Worm (Caenorhabditis elegans) whole organism, late embryonic: Measurements from ENCODE around the gene sre-40.

Experiments used
- C08G9.2 ChIP-seq: sonication (generic microtip); optimal IDR thresholded peaks from 2 replicates; lab custom pipeline; 2016; ENCODE audit warnings: mild to moderate bottlenecking, missing genetic modification characterization, moderate library complexity, missing compliant biosample characterization
- C38D4.7 ChIP-seq: fragments of 200-800 bp; sonication (Bioruptor generic); optimal IDR thresholded peaks from 2 replicates; lab custom pipeline; 2018; ENCODE audit warnings: mild to moderate bottlenecking, missing genetic modification characterization, moderate library complexity, missing compliant biosample characterization
- F13H6.1 ChIP-seq: sonication (generic microtip); optimal IDR thresholded peaks from 2 replicates; lab custom pipeline; 2016; ENCODE audit warnings: missing genetic modification characterization, missing compliant biosample characterization
- K09A11.1 ChIP-seq: sonication (generic microtip); optimal IDR thresholded peaks from 2 replicates; lab custom pipeline; 2017; ENCODE audit warnings: antibody characterized with exemption, mild to moderate bottlenecking, missing genetic modification characterization, missing compliant biosample characterization; ENCODE audit not compliant: insufficient read depth
- T23F11.4 ChIP-seq: fragments of 200-800 bp; sonication (Bioruptor generic); optimal IDR thresholded peaks from 2 replicates; lab custom pipeline; 2018; ENCODE audit warnings: mild to moderate bottlenecking, missing genetic modification characterization, missing compliant biosample characterization
- Y22D7AL.16 ChIP-seq: sonication (generic microtip); optimal IDR thresholded peaks from 2 replicates; lab custom pipeline; 2016; ENCODE audit warnings: missing genetic modification characterization, missing compliant biosample characterization
- ceh-14 ChIP-seq: sonication (generic microtip); optimal IDR thresholded peaks from 2 replicates; lab custom pipeline; 2016; ENCODE audit warnings: missing genotype, missing genetic modification characterization, missing compliant biosample characterization
- ceh-18 ChIP-seq: sonication (generic microtip); optimal IDR thresholded peaks from 2 replicates; lab custom pipeline; 2016; ENCODE audit warnings: missing genetic modification characterization, missing compliant biosample characterization
- ceh-19 ChIP-seq: fragments of 200-800 bp; sonication (Bioruptor generic); optimal IDR thresholded peaks from 2 replicates; lab custom pipeline; 2018; ENCODE audit warnings: mild to moderate bottlenecking, missing genetic modification characterization, missing compliant biosample characterization
- ceh-2 ChIP-seq: sonication (generic microtip); optimal IDR thresholded peaks from 2 replicates; lab custom pipeline; 2016; ENCODE audit warnings: missing genotype, missing genetic modification characterization, missing compliant biosample characterization
- ceh-31 ChIP-seq: sonication (generic microtip); optimal IDR thresholded peaks from 2 replicates; lab custom pipeline; 2016; ENCODE audit warnings: missing genetic modification characterization, missing compliant biosample characterization
- ceh-34 ChIP-seq: sonication (generic microtip); optimal IDR thresholded peaks from 2 replicates; lab custom pipeline; 2016; ENCODE audit warnings: mild to moderate bottlenecking, missing genetic modification characterization, missing compliant biosample characterization
- ceh-48 ChIP-seq: sonication (generic microtip); optimal IDR thresholded peaks from 2 replicates; lab custom pipeline; 2016; ENCODE audit warnings: missing genetic modification characterization, inconsistent platforms, missing compliant biosample characterization
- ceh-6 ChIP-seq: fragments of 200-800 bp; sonication (Bioruptor generic); optimal IDR thresholded peaks from 2 replicates; lab custom pipeline; 2018; ENCODE audit warnings: mild to moderate bottlenecking, missing genetic modification characterization, missing compliant biosample characterization
- che-1 ChIP-seq: sonication (generic microtip); optimal IDR thresholded peaks from 2 replicates; lab custom pipeline; 2016; ENCODE audit warnings: mild to moderate bottlenecking, missing genetic modification characterization, missing compliant biosample characterization
- dmd-4 ChIP-seq: sonication (generic microtip); optimal IDR thresholded peaks from 2 replicates; lab custom pipeline; 2016; ENCODE audit warnings: borderline replicate concordance, missing genetic modification characterization, missing compliant biosample characterization
- ets-4 ChIP-seq: sonication (generic microtip); optimal IDR thresholded peaks from 2 replicates; lab custom pipeline; 2016; ENCODE audit warnings: missing genetic modification characterization, missing compliant biosample characterization
- eyg-1 ChIP-seq: sonication (generic microtip); optimal IDR thresholded peaks from 2 replicates; lab custom pipeline; 2016; ENCODE audit warnings: missing genotype, missing genetic modification characterization, missing compliant biosample characterization
- fax-1 ChIP-seq: sonication (generic microtip); optimal IDR thresholded peaks from 2 replicates; lab custom pipeline; 2016; ENCODE audit warnings: missing genotype, missing genetic modification characterization, missing compliant biosample characterization
- fkh-6 ChIP-seq: sonication (generic microtip); optimal IDR thresholded peaks from 2 replicates; lab custom pipeline; 2016; ENCODE audit warnings: missing genetic modification characterization, missing compliant biosample characterization
- gmeb-2 ChIP-seq: sonication (generic microtip); optimal IDR thresholded peaks from 2 replicates; lab custom pipeline; 2016; ENCODE audit warnings: missing genetic modification characterization, inconsistent platforms, missing compliant biosample characterization
- hlh-15 ChIP-seq: sonication (generic microtip); optimal IDR thresholded peaks from 2 replicates; lab custom pipeline; 2016; ENCODE audit warnings: missing genetic modification characterization, missing compliant biosample characterization
- hlh-8 ChIP-seq: sonication (generic microtip); optimal IDR thresholded peaks from 2 replicates; lab custom pipeline; 2016; ENCODE audit warnings: missing genotype, missing genetic modification characterization, missing compliant biosample characterization
- lim-6 ChIP-seq: sonication (generic microtip); optimal IDR thresholded peaks from 2 replicates; lab custom pipeline; 2016; ENCODE audit warnings: missing genetic modification characterization, missing compliant biosample characterization
- lin-11 ChIP-seq: fragments of 200-800 bp; sonication (Bioruptor generic); optimal IDR thresholded peaks from 2 replicates; lab custom pipeline; 2018; ENCODE audit warnings: mild to moderate bottlenecking, missing genetic modification characterization, missing compliant biosample characterization
- nfya-1 ChIP-seq: sonication (generic microtip); optimal IDR thresholded peaks from 2 replicates; lab custom pipeline; 2017; ENCODE audit warnings: missing genetic modification characterization, mild to moderate bottlenecking, missing compliant biosample characterization, antibody characterized with exemption, moderate library complexity
- pat-9 ChIP-seq: fragments of 200-800 bp; sonication (Bioruptor generic); optimal IDR thresholded peaks from 2 replicates; lab custom pipeline; 2018; ENCODE audit warnings: mild to moderate bottlenecking, missing genetic modification characterization, moderate library complexity, missing compliant biosample characterization
- pax-1 ChIP-seq: fragments of 150-350 bp; optimal IDR thresholded peaks from 2 replicates; lab custom pipeline; 2014; ENCODE audit warnings: missing biosample characterization, missing genetic modification characterization
- pha-2 ChIP-seq: sonication (generic microtip); optimal IDR thresholded peaks from 2 replicates; lab custom pipeline; 2017; ENCODE audit warnings: mild to moderate bottlenecking, missing genetic modification characterization, missing compliant biosample characterization
- pqm-1 ChIP-seq: sonication (generic microtip); optimal IDR thresholded peaks from 2 replicates; lab custom pipeline; 2016; ENCODE audit warnings: missing genetic modification characterization, missing compliant biosample characterization
- pros-1 ChIP-seq: fragments of 150-350 bp; optimal IDR thresholded peaks from 2 replicates; lab custom pipeline; 2014; ENCODE audit warnings: missing biosample characterization, missing genetic modification reagents, missing genetic modification characterization
- ref-2 ChIP-seq: sonication (generic microtip); optimal IDR thresholded peaks from 2 replicates; lab custom pipeline; 2016; ENCODE audit warnings: missing genetic modification characterization, missing compliant biosample characterization
- rnt-1 ChIP-seq: sonication (generic microtip); optimal IDR thresholded peaks from 2 replicates; lab custom pipeline; 2016; ENCODE audit warnings: missing genetic modification characterization, missing compliant biosample characterization
- sox-4 ChIP-seq: sonication (generic microtip); optimal IDR thresholded peaks from 2 replicates; lab custom pipeline; 2017; ENCODE audit warnings: mild to moderate bottlenecking, missing genetic modification characterization, inconsistent platforms, missing compliant biosample characterization
- tbx-2 ChIP-seq: sonication (generic microtip); optimal IDR thresholded peaks from 2 replicates; lab custom pipeline; 2016; ENCODE audit warnings: missing genetic modification characterization, missing compliant biosample characterization
- tbx-7 ChIP-seq: sonication (generic microtip); optimal IDR thresholded peaks from 2 replicates; lab custom pipeline; 2016; ENCODE audit warnings: missing genotype, missing genetic modification characterization, missing compliant biosample characterization
- ttx-3 ChIP-seq: sonication (generic microtip); optimal IDR thresholded peaks from 2 replicates; lab custom pipeline; 2016; ENCODE audit warnings: missing genetic modification reagents, missing genetic modification characterization, missing compliant biosample characterization
- unc-3 ChIP-seq, 2 experiments: fragments of 200-800 bp in 1 of 2; sonication (Bioruptor generic) in 1 of 2; sonication (generic microtip) in 1 of 2; conservative IDR thresholded peaks in 1 of 2; optimal IDR thresholded peaks in 1 of 2; 2 replicates each; pipeline versions ENCODE4 v1.3.6 to Lab custom; 2016 to 2022; ENCODE audit warnings: missing compliant biosample characterization in 2 of 2, missing genetic modification characterization in 2 of 2, missing genetic modification reagents in 1 of 2
- unc-42 ChIP-seq: sonication (generic microtip); optimal IDR thresholded peaks from 2 replicates; lab custom pipeline; 2016; ENCODE audit warnings: missing genotype, missing genetic modification characterization, missing compliant biosample characterization
- unc-55 ChIP-seq: sonication (generic microtip); optimal IDR thresholded peaks from 2 replicates; lab custom pipeline; 2017; ENCODE audit warnings: missing biosample characterization, missing genetic modification reagents, missing genetic modification characterization
- unc-86 ChIP-seq: sonication (generic microtip); optimal IDR thresholded peaks from 2 replicates; lab custom pipeline; 2016; ENCODE audit warnings: missing genetic modification characterization, missing compliant biosample characterization
- zip-5 ChIP-seq: sonication (generic microtip); optimal IDR thresholded peaks from 2 replicates; lab custom pipeline; 2016; ENCODE audit warnings: missing genetic modification characterization, missing compliant biosample characterization
- ztf-16 ChIP-seq: sonication (generic microtip); optimal IDR thresholded peaks from 2 replicates; lab custom pipeline; 2017; ENCODE audit warnings: missing genetic modification characterization, missing compliant biosample characterization

sre-40 gene

DNA sequence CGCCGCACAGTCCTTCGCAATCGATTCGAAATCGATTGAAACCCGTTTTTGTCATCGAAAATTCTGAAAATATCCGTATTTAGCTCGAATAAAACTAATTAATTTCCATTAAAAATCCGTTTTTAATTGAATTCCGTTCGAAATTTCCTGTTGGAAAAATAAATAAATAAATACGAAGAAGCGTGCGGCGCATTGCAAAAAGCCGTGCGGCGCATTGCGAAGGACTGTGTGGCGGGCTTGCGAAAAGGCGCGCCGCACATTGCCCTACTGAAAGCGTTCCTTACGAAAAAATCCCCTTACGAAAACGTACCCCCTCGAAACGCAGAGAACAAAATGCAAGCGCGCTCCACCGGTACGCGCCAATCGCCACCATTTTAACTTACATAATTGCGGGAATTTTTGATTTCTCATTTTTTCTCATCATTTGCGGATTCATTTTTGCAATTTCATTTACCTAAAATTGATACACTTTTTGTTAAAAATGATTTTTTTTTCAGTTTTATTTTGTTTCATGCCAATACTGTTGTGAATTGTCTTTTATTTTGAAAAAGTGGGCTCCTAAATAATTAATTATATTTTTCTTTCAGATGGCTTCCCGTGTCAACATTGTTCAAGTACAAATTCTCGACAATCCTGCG is 18.0 kb upstream of the sre-40 start, which contains the start of gene unc-85:
Gene unc-85, plus strand, starts transcription at position 588 of the 638 bp plus-strand sequence.
- TF ChIP-seq F13H6.1 (tag; lab: Kevin White, UChicago) (peak; percentile 60), fax-1 (tag; lab: Kevin White, UChicago) (peak; percentile 45), ceh-6 (peak; percentile 44), Y22D7AL.16 (tag; lab: Kevin White, UChicago) (peak; percentile 8), ceh-14 (tag; lab: Kevin White, UChicago) (peak; percentile 91), gmeb-2 (peak; percentile 59), che-1 (tag; lab: Kevin White, UChicago) (peak; percentile 51), dmd-4 (tag; lab: Kevin White, UChicago) (peak; percentile 64), C38D4.7 (GFP tag; lab: Kevin White, UChicago) (peak; percentile 3), tbx-7 (tag; lab: Kevin White, UChicago) (peak; percentile 41), C08G9.2 (tag; lab: Kevin White, UChicago) (peak; percentile 73), ceh-19 (peak; percentile 61), unc-3 (GFP tag; conservative IDR thresholded peaks at IDR 0.05; lab: Robert Waterston, UW) (0 out of 2 replicates have a peak, but pooled peaks have one; percentile 20), unc-3 (tag; optimal IDR thresholded peaks at IDR 0.05; lab: Kevin White, UChicago) (peak; percentile 73), eyg-1 (peak; percentile 26), ceh-2 (tag; lab: Kevin White, UChicago) (peak; percentile 66), zip-5 (tag; lab: Kevin White, UChicago) (peak; percentile 56), pat-9 (peak; percentile 33), fkh-6 (tag; lab: Kevin White, UChicago) (peak; percentile 41), ceh-18 (tag; lab: Kevin White, UChicago) (peak; percentile 73), pqm-1 (peak; percentile 60), ets-4 (peak; percentile 19), rnt-1 (peak; percentile 55), sox-4 (tag; lab: Kevin White, UChicago) (peak; percentile 63), lim-6 (peak; percentile 35), ceh-31 (tag; lab: Kevin White, UChicago) (peak; percentile 86), pha-2 (peak; percentile 17), T23F11.4 (GFP tag; lab: Kevin White, UChicago) (peak; percentile 47), ceh-34 (tag; lab: Kevin White, UChicago) (peak; percentile 75), ttx-3 (tag; lab: Kevin White, UChicago) (peak; percentile 60), nfya-1 (tag; lab: Kevin White, UChicago) (peak; percentile 78), tbx-2 (peak; percentile 91), ztf-16 (peak; percentile 51), hlh-8 (peak; percentile 65), lin-11 (peak; percentile 35), unc-42 (tag; lab: Kevin White, UChicago) (peak; percentile 70), unc-86 (tag; lab: Kevin White, UChicago) (peak; percentile 77), K09A11.1 (tag; lab: Kevin White, UChicago) (peak; percentile 3), ref-2 (tag; lab: Kevin White, UChicago) (peak; percentile 85), ceh-48 (tag; lab: Kevin White, UChicago) (peak; percentile 16)

DNA sequence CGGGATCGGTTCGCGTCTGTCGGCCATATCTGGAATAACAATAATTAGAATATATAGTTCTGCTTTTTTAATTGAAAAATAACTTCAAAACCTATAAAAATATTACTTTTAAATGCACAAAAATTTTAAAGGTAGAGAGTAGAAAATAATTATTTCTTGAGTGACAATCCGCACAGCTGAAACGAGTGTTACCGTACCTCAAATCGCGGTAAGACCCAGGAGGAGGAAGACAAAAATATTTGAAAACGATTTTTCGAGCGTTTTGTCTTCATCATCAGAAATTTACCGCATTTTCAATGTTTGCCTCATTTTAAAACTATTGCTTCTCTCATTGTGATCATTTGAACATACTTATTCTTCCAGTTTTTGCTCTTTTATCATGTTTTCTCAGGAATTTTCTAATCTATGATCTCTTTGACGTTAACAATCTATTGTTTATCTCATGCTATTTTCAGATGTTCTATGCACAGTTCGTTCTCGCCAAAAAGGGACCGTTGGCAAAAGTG is 14.7 kb upstream of the sre-40 start, which contains the start of the genes rpn-5 and scc-1:
Gene rpn-5, minus strand, starts transcription at position 162 of the 506 bp plus-strand sequence.
Gene scc-1, plus strand, starts transcription at position 456 of the 506 bp plus-strand sequence.
- TF ChIP-seq unc-55, result peak; percentile 97
- TF ChIP-seq ceh-48 (tag; lab: Kevin White, UChicago), result no peak
- peak; percentile 85 for TF ChIP-seq nfya-1 (tag; lab: Kevin White, UChicago)
- TF ChIP-seq pax-1 (tag; lab: Kevin White, UChicago), result peak; percentile 33
- peak; percentile 21 for TF ChIP-seq ref-2 (tag; lab: Kevin White, UChicago)
- TF ChIP-seq pros-1 (tag; lab: Kevin White, UChicago), result no peak
- TF ChIP-seq hlh-15 (tag; lab: Kevin White, UChicago), result no peak
- peak; percentile 25 for TF ChIP-seq tbx-2
- TF ChIP-seq unc-42 (tag; lab: Kevin White, UChicago), result peak; percentile 3
- TF ChIP-seq, all 69 proteins: peak for 6
